Worm (Caenorhabditis elegans): ENCODE measurements around the gene ZK1248.17.

DNA sequence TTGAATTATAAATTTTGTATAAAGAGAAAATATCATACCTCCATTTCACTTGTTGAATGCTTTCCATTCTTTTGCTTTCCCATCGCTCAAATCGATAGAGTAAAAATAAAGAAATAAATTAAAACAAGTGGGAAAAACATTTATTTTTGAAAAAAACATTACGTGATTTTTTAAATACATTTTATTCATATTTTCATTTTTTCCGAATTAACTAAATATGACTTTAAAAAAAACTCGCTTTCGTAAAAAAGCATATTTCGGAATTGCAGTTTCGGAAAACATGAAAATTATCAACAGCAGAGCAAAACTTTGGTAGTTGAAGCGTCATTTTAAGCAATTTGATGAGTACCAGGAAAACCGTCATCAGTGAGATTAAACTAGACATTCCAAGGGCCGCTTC, 45.8 kb downstream of the ZK1248.17 start, which contains the start of gene K05F1.8:
- TF ChIP-seq nfya-1 (tag; optimal IDR thresholded peaks at IDR 0.05; ENCODE audit: borderline replicate concordance, insufficient read depth) (no peak), mel-28 (tag; optimal IDR thresholded peaks at IDR 0.05; ENCODE audit: borderline replicate concordance) (no peak), ceh-27 (GFP tag; optimal IDR thresholded peaks at IDR 0.05) (no peak), egrh-3 (GFP tag; IDR thresholded peaks at IDR 0.05) (no peak), snpc-1.1 (tag; optimal IDR thresholded peaks at IDR 0.05; ENCODE audit: insufficient read depth) (no peak)
